Fruit fly (Drosophila melanogaster): ENCODE data around the gene CG13607.

Gene CG13607

dm6 chr3R:24163556-24164022, 47.5 kb upstream of the CG13607 start, which contains the start of gene Apc2 (continued):
- TF ChIP-seq CG33213 (GFP tag; optimal IDR thresholded peaks at IDR 0.05) (no peak), zen (tag; optimal IDR thresholded peaks at IDR 0.05) (peak; percentile 57), CG30431 (GFP tag; optimal IDR thresholded peaks at IDR 0.05) (no peak), CG12744 (GFP tag; optimal IDR thresholded peaks at IDR 0.05) (no peak), CG15514 (GFP tag; optimal IDR thresholded peaks at IDR 0.05) (peak; percentile 69), CG4360 (GFP tag; IDR thresholded peaks at IDR 0.05) (no peak), CG2889 (GFP tag; IDR thresholded peaks at IDR 0.05) (0 out of 3 replicates have a peak, but pooled peaks have one; percentile 11), CG11504 (tag; optimal IDR thresholded peaks at IDR 0.05) (peak; percentile 74), gcm2 (GFP tag; optimal IDR thresholded peaks at IDR 0.05) (no peak), usp (GFP tag; optimal IDR thresholded peaks at IDR 0.05) (no peak), MBD-R2 (GFP tag; IDR thresholded peaks at IDR 0.05) (no peak), CG10959 (GFP tag; IDR thresholded peaks at IDR 0.05) (no peak), kni (GFP tag; optimal IDR thresholded peaks at IDR 0.05) (no peak), tx (GFP tag; optimal IDR thresholded peaks at IDR 0.05) (no peak), stwl (tag; optimal IDR thresholded peaks at IDR 0.05) (peak; percentile 16), H2.0 (GFP tag; IDR thresholded peaks at IDR 0.05) (peak; percentile 65), CG18011 (GFP tag; optimal IDR thresholded peaks at IDR 0.05) (peak; percentile 0), CG34224 (GFP tag; IDR thresholded peaks at IDR 0.05; ENCODE audit: partially characterized antibody) (peak; percentile 69; the same call in 2 of the 3 replicates), slp2 (GFP tag; optimal IDR thresholded peaks at IDR 0.05) (peak; percentile 24), slou (GFP tag; optimal IDR thresholded peaks at IDR 0.05) (no peak), Bgb (GFP tag; IDR thresholded peaks at IDR 0.05; ENCODE audit: partially characterized antibody) (no peak), CG13287 (GFP tag; IDR thresholded peaks at IDR 0.05; ENCODE audit: partially characterized antibody) (peak; percentile 75), CG14014 (GFP tag; IDR thresholded peaks at IDR 0.05) (peak; percentile 61), sc (optimal IDR thresholded peaks at IDR 0.05) (no peak), sc (GFP tag; optimal IDR thresholded peaks at IDR 0.05) (peak; percentile 37), toy (GFP tag; IDR thresholded peaks at IDR 0.05) (no peak), Doc2 (GFP tag; IDR thresholded peaks at IDR 0.05) (no peak), Eip74EF (GFP tag; optimal IDR thresholded peaks at IDR 0.05) (peak in 1 of 2 experiments; percentile 29), CG7963 (GFP tag; IDR thresholded peaks at IDR 0.05; ENCODE audit: partially characterized antibody) (no peak), Stat92E (GFP tag; optimal IDR thresholded peaks at IDR 0.05) (peak in 1 of 3 experiments; percentile 24), al (GFP tag; IDR thresholded peaks at IDR 0.05) (peak; percentile 45), Dad (GFP tag; optimal IDR thresholded peaks at IDR 0.05) (no peak), salm (tag; optimal IDR thresholded peaks at IDR 0.05) (peak; percentile 27), CG7839 (tag; optimal IDR thresholded peaks at IDR 0.05) (peak; percentile 74), Dip3 (GFP tag; optimal IDR thresholded peaks at IDR 0.05) (peak; percentile 34), CG14860 (GFP tag; IDR thresholded peaks at IDR 0.05; ENCODE audit: partially characterized antibody) (no peak), CG15479 (GFP tag; optimal IDR thresholded peaks at IDR 0.05) (no peak), CG17612 (GFP tag; IDR thresholded peaks at IDR 0.05) (0 out of 2 replicates have a peak, but pooled peaks have one; percentile 13), HmgD (GFP tag; optimal IDR thresholded peaks at IDR 0.05) (no peak), pros (GFP tag; optimal IDR thresholded peaks at IDR 0.05) (no peak), tap (tag; optimal IDR thresholded peaks at IDR 0.05) (peak; percentile 46), ro (GFP tag; IDR thresholded peaks at IDR 0.05) (no peak), btn (GFP tag; optimal IDR thresholded peaks at IDR 0.05) (no peak), bab2 (GFP tag; optimal IDR thresholded peaks at IDR 0.05) (peak; percentile 49), corto (GFP tag; optimal IDR thresholded peaks at IDR 0.05) (no peak), scrt (GFP tag; optimal IDR thresholded peaks at IDR 0.05) (peak; percentile 36), vfl (GFP tag; optimal IDR thresholded peaks at IDR 0.05) (no peak), zen2 (GFP tag; IDR thresholded peaks at IDR 0.05; ENCODE audit: partially characterized antibody) (peak; percentile 18; the same call in 1 of the 3 replicates), gsb (GFP tag; IDR thresholded peaks at IDR 0.05) (no peak), hb (GFP tag; IDR thresholded peaks at IDR 0.05; ENCODE audit: partially characterized antibody) (no peak)
